Worm (Caenorhabditis elegans): ENCODE measurements around the gene F38E9.1.
"Not testable (repeated sequence)": the region's sequence is repeated elsewhere in the genome, so short reads cannot be mapped to it uniquely, and the experiment has no call there.

Gene F38E9.1

ce11 chrX:16515265-16515664, 44.4 kb downstream of the F38E9.1 start, which contains the start of gene T25D1.2:
TSS of gene T25D1.2 (plus strand) at chrX:16515565.
- not testable (repeated sequence) for TF ChIP-seq gmeb-1 (tag; optimal IDR thresholded peaks at IDR 0.05); unc-62 (GFP tag; optimal IDR thresholded peaks at IDR 0.05); fos-1 (tag; optimal IDR thresholded peaks at IDR 0.05)

ce11 chrX:16518771-16519170, 47.9 kb downstream of the F38E9.1 start:
- TF ChIP-seq lsy-2 (tag; optimal IDR thresholded peaks at IDR 0.05) (no peak), ztf-1 (GFP tag; conservative IDR thresholded peaks at IDR 0.05) (no peak), peb-1 (tag; optimal IDR thresholded peaks at IDR 0.05) (no peak), crh-2 (tag; optimal IDR thresholded peaks at IDR 0.05) (no peak), egl-27 (tag; optimal IDR thresholded peaks at IDR 0.05) (no peak), sem-4 (tag; optimal IDR thresholded peaks at IDR 0.05) (no peak), ceh-82 (tag; optimal IDR thresholded peaks at IDR 0.05) (no peak), ama-1 (optimal IDR thresholded peaks at IDR 0.05) (no peak), ztf-4 (tag; optimal IDR thresholded peaks at IDR 0.05) (no peak), lin-39 (tag; optimal IDR thresholded peaks at IDR 0.05) (no peak), fos-1 (tag; optimal IDR thresholded peaks at IDR 0.05) (no peak), R02D3.7 (tag; optimal IDR thresholded peaks at IDR 0.05) (no peak), unc-39 (tag; optimal IDR thresholded peaks at IDR 0.05) (no peak)

- TF ChIP-seq nhr-6 (tag; optimal IDR thresholded peaks at IDR 0.05) (no peak), nhr-12 (tag; optimal IDR thresholded peaks at IDR 0.05) (no peak), ztf-11 (tag; optimal IDR thresholded peaks at IDR 0.05) (no peak), sma-3 (GFP tag; optimal IDR thresholded peaks at IDR 0.05) (no peak), unc-55 (GFP tag; optimal IDR thresholded peaks at IDR 0.05) (no peak), nhr-11 (tag; optimal IDR thresholded peaks at IDR 0.05) (no peak), lin-13 (GFP tag; optimal IDR thresholded peaks at IDR 0.05) (no peak), aly-2 (tag; optimal IDR thresholded peaks at IDR 0.05) (no peak), mdl-1 (tag; optimal IDR thresholded peaks at IDR 0.05) (no peak), unc-62 (GFP tag; optimal IDR thresholded peaks at IDR 0.05) (no peak), C34F6.9 (tag; optimal IDR thresholded peaks at IDR 0.05) (no peak), nhr-21 (tag; optimal IDR thresholded peaks at IDR 0.05) (no peak), mbf-1 (tag; optimal IDR thresholded peaks at IDR 0.05) (no peak), R02D3.7 (tag; optimal IDR thresholded peaks at IDR 0.05) (no peak), dmd-4 (tag; optimal IDR thresholded peaks at IDR 0.05) (no peak), blmp-1 (tag; optimal IDR thresholded peaks at IDR 0.05; ENCODE audit: insufficient read depth) (no peak), gmeb-1 (tag; optimal IDR thresholded peaks at IDR 0.05) (no peak), nhr-129 (tag; optimal IDR thresholded peaks at IDR 0.05) (no peak), sma-9 (GFP tag; optimal IDR thresholded peaks at IDR 0.05) (no peak), sma-9 (tag; optimal IDR thresholded peaks at IDR 0.05) (no peak), nhr-77 (tag; optimal IDR thresholded peaks at IDR 0.05) (no peak)
These were observed 48.7 kb downstream of the F38E9.1 start, which contains the start of gene T25D1.1 for ce11 chrX:16519517-16519916. TSS of gene T25D1.1 (plus strand) at chrX:16519817.

- TF ChIP-seq sem-4 (tag; optimal IDR thresholded peaks at IDR 0.05) (no peak), alr-1 (tag; optimal IDR thresholded peaks at IDR 0.05) (no peak), lsy-2 (tag; optimal IDR thresholded peaks at IDR 0.05) (peak in 1 of 2 experiments; percentile 69)
These were observed 50.9 kb downstream of the F38E9.1 start for ce11 chrX:16521722-16522121.

ce11 chrX:16524310-16524709, 53.5 kb downstream of the F38E9.1 start:
- TF ChIP-seq nhr-21 (tag; optimal IDR thresholded peaks at IDR 0.05) (no peak), lsy-2 (tag; optimal IDR thresholded peaks at IDR 0.05) (no peak), elt-3 (tag; optimal IDR thresholded peaks at IDR 0.05) (no peak)

Data from whole organism, L2 larva.